Worm (Caenorhabditis elegans): ENCODE results near the gene orc-5.
A peak's percentile ranks its signal among the peaks of the same experiment; 100 is the strongest.

ce11 chrIV:10734527-10735436, at the start of gene orc-5, which contains the start of gene cyb-1:
- no peak for TF ChIP-seq blmp-1 (tag; optimal IDR thresholded peaks at IDR 0.05)
- TF ChIP-seq ceh-39 (tag; optimal IDR thresholded peaks at IDR 0.05) = no peak
- no peak for TF ChIP-seq ztf-11 (tag; optimal IDR thresholded peaks at IDR 0.05)
- TF ChIP-seq sptf-1 (tag; optimal IDR thresholded peaks at IDR 0.05) = peak; percentile 42
- peak; percentile 71 for TF ChIP-seq mep-1 (tag; optimal IDR thresholded peaks at IDR 0.05)
- TF ChIP-seq nhr-237 (tag; optimal IDR thresholded peaks at IDR 0.05) = peak; percentile 57
- peak; percentile 55 for TF ChIP-seq ces-1 (GFP tag; optimal IDR thresholded peaks at IDR 0.05)
- TF ChIP-seq snpc-4 (tag; optimal IDR thresholded peaks at IDR 0.05) = no peak
- TF ChIP-seq nhr-76 (tag; optimal IDR thresholded peaks at IDR 0.05) = no peak
- TF ChIP-seq elt-3 (tag; optimal IDR thresholded peaks at IDR 0.05) = no peak
- peak; percentile 54 for TF ChIP-seq pha-4 (tag; optimal IDR thresholded peaks at IDR 0.05)
- no peak for TF ChIP-seq ham-2 (GFP tag; optimal IDR thresholded peaks at IDR 0.05)
- no peak for TF ChIP-seq lin-32 (GFP tag; optimal IDR thresholded peaks at IDR 0.05)
- no peak for TF ChIP-seq nhr-28 (tag; optimal IDR thresholded peaks at IDR 0.05)

Data from whole organism, mixed stage, embryonic.